Fruit fly (Drosophila melanogaster): ENCODE measurements around the gene Cog8.

Gene Cog8

DNA sequence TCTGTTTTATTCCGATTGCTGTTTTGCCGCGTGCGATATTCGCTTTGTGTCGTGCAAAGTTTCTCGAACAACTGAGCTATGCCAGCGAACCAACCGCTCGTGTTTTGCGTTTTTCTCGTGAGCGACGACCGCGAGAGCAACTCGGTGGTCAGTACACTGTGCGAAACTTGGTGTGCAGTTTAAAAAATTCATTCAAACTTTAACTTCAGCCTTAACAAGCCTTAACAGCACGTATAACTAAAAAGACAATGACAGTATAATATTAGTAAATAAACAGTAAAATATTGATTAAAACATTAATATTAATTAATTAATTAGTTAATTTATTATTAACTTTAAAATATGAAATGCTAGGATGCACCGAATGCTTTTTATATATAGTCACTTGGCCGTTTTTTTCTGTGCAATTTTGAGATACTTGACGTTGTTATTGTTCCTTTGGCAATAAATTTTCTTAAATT, 29.4 kb upstream of the Cog8 start, which contains the start of gene CG31705 (continued):
- TF ChIP-seq grau (tag; optimal IDR thresholded peaks at IDR 0.05) (peak; percentile 72), Sry-δ (GFP tag; optimal IDR thresholded peaks at IDR 0.05) (no peak), dati (GFP tag; IDR thresholded peaks at IDR 0.05) (no peak), Oaz (GFP tag; IDR thresholded peaks at IDR 0.05) (no peak), CG30431 (GFP tag; optimal IDR thresholded peaks at IDR 0.05) (no peak), CG17612 (GFP tag; IDR thresholded peaks at IDR 0.05) (no peak), al (GFP tag; IDR thresholded peaks at IDR 0.05) (no peak; the same call in 1 of the 2 replicates), caup (GFP tag; optimal IDR thresholded peaks at IDR 0.05; ENCODE audit: severe bottlenecking) (peak; percentile 57), chif (GFP tag; optimal IDR thresholded peaks at IDR 0.05) (no peak), CG8388 (GFP tag; optimal IDR thresholded peaks at IDR 0.05) (no peak), Dad (GFP tag; optimal IDR thresholded peaks at IDR 0.05) (no peak), CG34422 (GFP tag; IDR thresholded peaks at IDR 0.05) (peak; percentile 71; the same call in 1 of the 3 replicates), tup (GFP tag; optimal IDR thresholded peaks at IDR 0.05) (no peak), Deaf1 (tag; optimal IDR thresholded peaks at IDR 0.05) (peak; percentile 87), zf30C (GFP tag; optimal IDR thresholded peaks at IDR 0.05) (no peak), z (GFP tag; IDR thresholded peaks at IDR 0.05) (no peak), fu2 (GFP tag; optimal IDR thresholded peaks at IDR 0.05) (no peak), en (GFP tag; optimal IDR thresholded peaks at IDR 0.05) (no peak), sisA (GFP tag; IDR thresholded peaks at IDR 0.05) (peak; percentile 30; the same call in 1 of the 2 replicates), Dref (GFP tag; IDR thresholded peaks at IDR 0.05) (no peak), E2f1 (GFP tag; IDR thresholded peaks at IDR 0.05) (no peak), CG16779 (GFP tag; IDR thresholded peaks at IDR 0.05) (no peak), Lim3 (GFP tag; IDR thresholded peaks at IDR 0.05) (no peak), Dip3 (GFP tag; optimal IDR thresholded peaks at IDR 0.05) (no peak), Asciz (GFP tag; optimal IDR thresholded peaks at IDR 0.05) (no peak), CG6654 (GFP tag; optimal IDR thresholded peaks at IDR 0.05) (peak; percentile 43), CG8290 (GFP tag; optimal IDR thresholded peaks at IDR 0.05) (no peak), CG8290 (tag; optimal IDR thresholded peaks at IDR 0.05) (no peak), CHES-1-like (GFP tag; optimal IDR thresholded peaks at IDR 0.05) (no peak), CG10209 (GFP tag; optimal IDR thresholded peaks at IDR 0.05) (peak; percentile 49), CG3838 (GFP tag; optimal IDR thresholded peaks at IDR 0.05) (no peak), CoRest (tag; optimal IDR thresholded peaks at IDR 0.05) (peak; percentile 64), mirr (GFP tag; optimal IDR thresholded peaks at IDR 0.05) (no peak), Vsx1 (GFP tag; optimal IDR thresholded peaks at IDR 0.05) (no peak), cg (GFP tag; optimal IDR thresholded peaks at IDR 0.05) (no peak), Atf-2 (GFP tag; optimal IDR thresholded peaks at IDR 0.05) (no peak), CG6272 (GFP tag; IDR thresholded peaks at IDR 0.05) (no peak), Pdp1 (GFP tag; optimal IDR thresholded peaks at IDR 0.05) (no peak), CG11247 (GFP tag; IDR thresholded peaks at IDR 0.05) (no peak; the same call in 1 of the 2 replicates), Opbp (GFP tag; IDR thresholded peaks at IDR 0.05; ENCODE audit: partially characterized antibody) (no peak), CG6683 (GFP tag; optimal IDR thresholded peaks at IDR 0.05) (no peak), CG15514 (GFP tag; optimal IDR thresholded peaks at IDR 0.05) (peak; percentile 38), CG34376 (GFP tag; optimal IDR thresholded peaks at IDR 0.05) (no peak), sqz (GFP tag; optimal IDR thresholded peaks at IDR 0.05) (no peak), HLH3B (GFP tag; IDR thresholded peaks at IDR 0.05) (no peak; the same call in 1 of the 2 replicates), ATbp (GFP tag; optimal IDR thresholded peaks at IDR 0.05) (peak; percentile 3), crol (GFP tag; IDR thresholded peaks at IDR 0.05) (no peak), lbe (GFP tag; optimal IDR thresholded peaks at IDR 0.05) (no peak), Fer3 (tag; optimal IDR thresholded peaks at IDR 0.05) (peak; percentile 11), cwo (GFP tag; optimal IDR thresholded peaks at IDR 0.05) (peak; percentile 33), Usf (GFP tag; optimal IDR thresholded peaks at IDR 0.05) (peak; percentile 48)
